Worm (Caenorhabditis elegans): ENCODE results near the gene sea-2.

sea-2 gene

DNA sequence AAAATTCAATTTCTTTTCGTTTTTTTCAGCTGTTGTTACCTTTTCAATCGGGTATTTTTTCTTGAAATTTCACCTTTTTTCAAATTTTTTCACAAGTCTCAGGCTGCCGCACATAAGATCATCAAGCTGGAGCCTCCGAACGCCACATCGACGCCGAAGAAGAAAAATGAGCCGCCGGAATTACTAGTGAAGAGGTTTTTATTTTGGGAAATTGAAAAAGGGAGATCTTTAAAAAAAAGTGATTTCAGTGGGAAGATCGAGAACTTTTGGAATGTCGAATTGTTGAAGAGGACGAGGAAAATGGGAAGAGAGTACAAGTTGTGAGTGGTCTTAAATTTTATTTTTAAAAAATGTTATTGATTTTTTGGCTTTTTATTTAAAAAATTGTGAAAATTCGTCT lies at the start of gene sea-2:
Gene sea-2, plus strand, starts transcription at position 301 of the 400 bp plus-strand sequence.
- no peak for TF ChIP-seq ceh-34 (tag; optimal IDR thresholded peaks at IDR 0.05)
- no peak for TF ChIP-seq lin-11 (tag; optimal IDR thresholded peaks at IDR 0.05)
- TF ChIP-seq C08G9.2 (tag; optimal IDR thresholded peaks at IDR 0.05) = no peak
- no peak for TF ChIP-seq unc-86 (tag; optimal IDR thresholded peaks at IDR 0.05)
- no peak for TF ChIP-seq ceh-2 (tag; optimal IDR thresholded peaks at IDR 0.05)
- TF ChIP-seq fkh-6 (tag; optimal IDR thresholded peaks at IDR 0.05) = no peak
- no peak for TF ChIP-seq gmeb-2 (tag; optimal IDR thresholded peaks at IDR 0.05)
- no peak for TF ChIP-seq rnt-1 (tag; optimal IDR thresholded peaks at IDR 0.05)
- TF ChIP-seq ceh-19 (GFP tag; optimal IDR thresholded peaks at IDR 0.05) = no peak
- no peak for TF ChIP-seq ceh-30 (tag; optimal IDR thresholded peaks at IDR 0.05)
- TF ChIP-seq K02D7.2 (tag; optimal IDR thresholded peaks at IDR 0.05) = no peak
- no peak for TF ChIP-seq unc-42 (tag; optimal IDR thresholded peaks at IDR 0.05)
- TF ChIP-seq ceh-14 (tag; optimal IDR thresholded peaks at IDR 0.05) = no peak
- no peak for TF ChIP-seq ceh-9 (tag; optimal IDR thresholded peaks at IDR 0.05)
- no peak for TF ChIP-seq tbx-2 (tag; optimal IDR thresholded peaks at IDR 0.05)
- TF ChIP-seq madf-2 (tag; optimal IDR thresholded peaks at IDR 0.05) = no peak
- no peak for TF ChIP-seq Y22D7AL.16 (tag; optimal IDR thresholded peaks at IDR 0.05)
- no peak for TF ChIP-seq nhr-11 (tag; optimal IDR thresholded peaks at IDR 0.05)

DNA sequence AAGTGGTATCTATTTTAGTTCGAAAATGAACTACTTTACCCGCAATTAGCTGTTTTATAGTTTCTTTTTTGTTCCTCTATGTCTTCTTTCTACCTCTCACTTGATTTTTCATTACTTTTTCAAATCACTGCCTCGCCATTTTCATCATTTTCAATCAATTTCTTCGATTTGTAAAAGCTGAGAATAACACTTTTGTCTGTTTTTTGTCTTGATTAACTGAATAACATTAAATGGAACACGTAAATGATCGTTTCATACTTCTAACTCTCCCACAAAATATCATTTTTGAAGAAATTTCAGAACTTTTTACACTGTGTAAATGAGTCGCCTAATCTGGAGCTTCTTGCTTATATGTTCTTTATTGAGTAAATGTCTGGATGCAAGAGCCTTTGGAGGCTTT lies 49.1 kb upstream of the sea-2 start, which contains the start of gene F53C3.4:
Gene F53C3.4, plus strand, starts transcription at position 301 of the 400 bp plus-strand sequence.
- TF ChIP-seq K09A11.1 (tag; optimal IDR thresholded peaks at IDR 0.05; ENCODE audit: insufficient read depth) = no peak

DNA sequence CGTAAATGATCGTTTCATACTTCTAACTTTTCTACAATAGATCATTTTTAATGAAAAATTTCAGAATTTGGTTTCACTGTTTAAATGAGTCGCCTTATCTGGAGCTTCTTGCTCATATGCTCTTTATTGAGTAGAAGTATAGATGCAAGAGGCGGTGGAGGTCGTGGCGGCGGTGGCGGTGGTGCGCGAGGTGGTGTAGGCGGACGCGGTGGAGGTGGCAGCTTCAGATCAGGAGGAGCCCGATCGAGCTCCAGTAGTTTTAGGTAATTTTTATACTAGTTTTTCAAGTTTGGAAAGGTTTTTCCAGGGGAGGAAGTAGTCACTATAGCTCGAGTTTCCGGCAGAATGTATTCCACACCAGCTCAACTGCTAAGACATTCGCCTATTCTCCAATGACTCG lies 47.4 kb upstream of the sea-2 start, which contains the start of gene F53C3.3:
Gene F53C3.3, plus strand, starts transcription at position 59 of the 400 bp plus-strand sequence.
- TF ChIP-seq hlh-30 (tag; optimal IDR thresholded peaks at IDR 0.05; ENCODE audit: insufficient read depth) (no peak), pros-1 (tag; optimal IDR thresholded peaks at IDR 0.05) (no peak), elt-4 (tag; optimal IDR thresholded peaks at IDR 0.05) (no peak), unc-42 (tag; optimal IDR thresholded peaks at IDR 0.05) (no peak), hlh-13 (GFP tag; optimal IDR thresholded peaks at IDR 0.05) (no peak), unc-86 (tag; optimal IDR thresholded peaks at IDR 0.05) (no peak), rnt-1 (tag; optimal IDR thresholded peaks at IDR 0.05) (no peak), ama-1 (optimal IDR thresholded peaks at IDR 0.05) (no peak), ceh-9 (tag; optimal IDR thresholded peaks at IDR 0.05) (no peak), ceh-45 (GFP tag; IDR thresholded peaks at IDR 0.05) (no peak), ceh-31 (tag; optimal IDR thresholded peaks at IDR 0.05) (no peak), ceh-6 (GFP tag; optimal IDR thresholded peaks at IDR 0.05) (no peak), ceh-30 (tag; optimal IDR thresholded peaks at IDR 0.05) (no peak), pat-9 (tag; optimal IDR thresholded peaks at IDR 0.05) (no peak), lin-11 (tag; optimal IDR thresholded peaks at IDR 0.05) (no peak), gmeb-2 (tag; optimal IDR thresholded peaks at IDR 0.05) (no peak), C08G9.2 (tag; optimal IDR thresholded peaks at IDR 0.05) (no peak), unc-3 (GFP tag; conservative IDR thresholded peaks at IDR 0.05) (no peak), unc-3 (tag; optimal IDR thresholded peaks at IDR 0.05) (no peak), Y22D7AL.16 (tag; optimal IDR thresholded peaks at IDR 0.05) (no peak)

DNA sequence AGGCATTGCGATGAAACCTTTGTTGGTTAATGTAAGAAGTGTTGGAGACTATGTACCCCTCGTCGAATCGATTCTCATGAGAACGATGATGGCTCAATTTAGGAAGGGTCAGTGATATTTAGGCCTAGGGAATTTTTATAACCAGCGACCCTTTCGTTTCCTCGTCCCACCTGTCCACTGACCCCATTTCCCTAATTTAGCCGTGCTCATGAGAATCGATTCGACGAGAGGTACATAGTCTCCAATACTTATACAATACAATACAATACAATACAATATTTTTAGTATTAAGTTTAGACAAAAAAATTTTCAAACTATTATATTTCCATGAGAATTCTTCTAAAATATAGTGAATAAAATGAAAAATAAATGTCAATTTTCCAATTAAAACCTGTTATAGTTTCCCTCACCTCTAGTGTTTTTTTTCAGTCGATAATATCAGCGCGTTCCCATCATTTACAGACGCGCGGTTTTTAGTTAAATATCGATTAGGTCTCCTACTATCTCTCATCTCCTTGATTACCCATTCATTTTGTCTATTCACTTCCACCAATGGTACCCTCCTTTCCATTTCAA lies 43.5 kb upstream of the sea-2 start, which contains the start of the genes F53C3.11 and fbxb-103:
Gene F53C3.11, minus strand, starts transcription at position 101 of the 576 bp plus-strand sequence.
Gene fbxb-103, plus strand, starts transcription at position 526 of the 576 bp plus-strand sequence.
- TF ChIP-seq nhr-232 (tag; optimal IDR thresholded peaks at IDR 0.05) (no peak), npax-4 (tag; optimal IDR thresholded peaks at IDR 0.05) (no peak), ttx-3 (tag; optimal IDR thresholded peaks at IDR 0.05) (no peak), madf-2 (tag; optimal IDR thresholded peaks at IDR 0.05) (no peak), ceh-48 (tag; optimal IDR thresholded peaks at IDR 0.05) (no peak)

DNA sequence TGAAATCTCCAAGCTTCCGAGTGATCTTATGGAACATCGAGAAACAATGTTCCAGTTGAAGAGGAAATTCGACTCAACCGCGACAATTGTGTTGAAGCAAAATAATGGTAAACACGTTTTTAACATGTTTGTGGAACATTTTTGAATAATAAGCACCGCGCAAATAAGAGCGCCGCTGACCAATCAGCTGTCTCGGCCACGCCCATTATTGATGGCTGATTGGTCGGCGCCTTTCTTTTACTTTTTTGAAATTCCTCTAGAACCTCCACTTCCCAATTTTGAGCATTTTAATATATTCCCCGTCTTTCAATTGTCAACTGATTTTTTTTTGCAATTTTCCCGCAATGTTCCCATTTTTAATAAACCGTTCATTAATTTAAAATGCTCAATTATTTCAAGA lies 42.0 kb upstream of the sea-2 start:
- TF ChIP-seq Y22D7AL.16 (tag; optimal IDR thresholded peaks at IDR 0.05) (no peak), nfya-1 (tag; optimal IDR thresholded peaks at IDR 0.05) (peak; percentile 74), fkh-10 (GFP tag; optimal IDR thresholded peaks at IDR 0.05) (no peak), hlh-13 (GFP tag; optimal IDR thresholded peaks at IDR 0.05) (no peak), nhr-11 (tag; optimal IDR thresholded peaks at IDR 0.05) (no peak)

Data from whole organism, late embryonic.